Worm (Caenorhabditis elegans) whole organism, L3 larva: ENCODE measurements around the gene dhs-18.

Experiments used
- R02D3.7 ChIP-seq: fragments of 150-350 bp; optimal IDR thresholded peaks from 2 replicates; lab custom pipeline; 2014; ENCODE audit warnings: missing biosample characterization, missing genetic modification characterization
- ZK546.5 ChIP-seq: sonication (generic microtip); optimal IDR thresholded peaks from 2 replicates; lab custom pipeline; 2017; ENCODE audit warnings: missing biosample characterization, missing genetic modification characterization
- ama-1 ChIP-seq: fragments of 150-350 bp; optimal IDR thresholded peaks from 2 replicates; lab custom pipeline; 2018
- ceh-16 ChIP-seq: sonication (generic microtip); optimal IDR thresholded peaks from 2 replicates; lab custom pipeline; 2017; ENCODE audit warnings: missing biosample characterization, missing genetic modification characterization
- ceh-28 ChIP-seq: fragments of 150-350 bp; optimal IDR thresholded peaks from 2 replicates; lab custom pipeline; 2014; ENCODE audit warnings: missing biosample characterization, missing genetic modification reagents, missing genetic modification characterization
- ceh-82 ChIP-seq: fragments of 150-350 bp; optimal IDR thresholded peaks from 2 replicates; lab custom pipeline; 2014; ENCODE audit warnings: missing biosample characterization, missing genetic modification characterization
- ceh-9 ChIP-seq: sonication (generic microtip); optimal IDR thresholded peaks from 2 replicates; lab custom pipeline; 2018; ENCODE audit warnings: missing biosample characterization, missing genetic modification characterization
- elt-1 ChIP-seq: fragments of 150-350 bp; optimal IDR thresholded peaks from 2 replicates; lab custom pipeline; 2014; ENCODE audit warnings: missing biosample characterization, missing genetic modification characterization
- elt-3 ChIP-seq, 3 experiments: fragments of 150-350 bp in 1 of 3; sonication (generic microtip) in 2 of 3; optimal IDR thresholded peaks; 2 replicates in 2 of 3; 4 replicates in 1 of 3; lab custom pipeline; 2014 to 2017; ENCODE audit warnings: missing biosample characterization in 3 of 3, missing genetic modification characterization in 3 of 3
- fkh-10 ChIP-seq: sonication (generic microtip); optimal IDR thresholded peaks from 2 replicates; lab custom pipeline; 2017; ENCODE audit warnings: missing biosample characterization, missing genetic modification reagents, missing genetic modification characterization
- fkh-2 ChIP-seq: fragments of 150-350 bp; optimal IDR thresholded peaks from 2 replicates; lab custom pipeline; 2014; ENCODE audit warnings: missing biosample characterization, missing genetic modification reagents, missing genetic modification characterization
- fos-1 ChIP-seq: fragments of 150-350 bp; optimal IDR thresholded peaks from 2 replicates; lab custom pipeline; 2014; ENCODE audit warnings: missing biosample characterization, missing genetic modification characterization
- hmg-11 ChIP-seq: sonication (generic microtip); optimal IDR thresholded peaks from 2 replicates; lab custom pipeline; 2016; ENCODE audit warnings: missing genetic modification characterization, missing compliant biosample characterization
- lin-15B ChIP-seq: fragments of 150-350 bp; optimal IDR thresholded peaks from 2 replicates; lab custom pipeline; 2014; ENCODE audit warnings: missing biosample characterization, missing genetic modification characterization
- mdl-1 ChIP-seq: fragments of 150-350 bp; optimal IDR thresholded peaks from 2 replicates; lab custom pipeline; 2014; ENCODE audit warnings: missing biosample characterization, missing genetic modification characterization
- nfya-1 ChIP-seq: sonication (generic microtip); optimal IDR thresholded peaks from 2 replicates; lab custom pipeline; 2017; ENCODE audit warnings: missing genetic modification characterization, mild to moderate bottlenecking, missing compliant biosample characterization, antibody characterized with exemption, moderate library complexity; ENCODE audit not compliant: insufficient read depth
- nhr-11 ChIP-seq: fragments of 150-350 bp; optimal IDR thresholded peaks from 2 replicates; lab custom pipeline; 2014; ENCODE audit warnings: missing biosample characterization, missing genetic modification characterization
- nhr-12 ChIP-seq: fragments of 150-350 bp; optimal IDR thresholded peaks from 2 replicates; lab custom pipeline; 2014; ENCODE audit warnings: missing biosample characterization, missing genetic modification characterization
- nhr-23 ChIP-seq: fragments of 150-350 bp; optimal IDR thresholded peaks from 2 replicates; lab custom pipeline; 2014; ENCODE audit warnings: missing biosample characterization, missing genetic modification reagents, missing genetic modification characterization
- nhr-237 ChIP-seq: fragments of 150-350 bp; optimal IDR thresholded peaks from 2 replicates; lab custom pipeline; 2014; ENCODE audit warnings: missing biosample characterization, missing genetic modification characterization
- nhr-25 ChIP-seq: sonication (generic microtip); optimal IDR thresholded peaks from 2 replicates; lab custom pipeline; 2017; ENCODE audit warnings: missing biosample characterization, missing genetic modification characterization
- nhr-28 ChIP-seq: fragments of 150-350 bp; optimal IDR thresholded peaks from 2 replicates; lab custom pipeline; 2014; ENCODE audit warnings: missing biosample characterization, missing genetic modification characterization
- nhr-43 ChIP-seq: sonication (generic microtip); optimal IDR thresholded peaks from 2 replicates; lab custom pipeline; 2016; ENCODE audit warnings: mild to moderate bottlenecking, missing genetic modification characterization, missing compliant biosample characterization; ENCODE audit not compliant: poor library complexity, severe bottlenecking
- nhr-67 ChIP-seq: fragments of 150-350 bp; optimal IDR thresholded peaks from 2 replicates; lab custom pipeline; 2014; ENCODE audit warnings: missing biosample characterization, missing genetic modification characterization
- nhr-76 ChIP-seq: fragments of 150-350 bp; sonication (generic microtip); optimal IDR thresholded peaks from 5 replicates; lab custom pipeline; 2014; ENCODE audit warnings: missing biosample characterization, missing genetic modification characterization
- pha-4 ChIP-seq: fragments of 150-350 bp; optimal IDR thresholded peaks from 2 replicates; lab custom pipeline; 2014; ENCODE audit warnings: missing biosample characterization, missing genetic modification reagents, missing genetic modification characterization
- sea-2 ChIP-seq: fragments of 150-350 bp; sonication (generic microtip); optimal IDR thresholded peaks from 4 replicates; lab custom pipeline; 2014; ENCODE audit warnings: missing biosample characterization, missing genetic modification reagents, missing genetic modification characterization
- skn-1 ChIP-seq: fragments of 150-350 bp; optimal IDR thresholded peaks from 2 replicates; lab custom pipeline; 2014; ENCODE audit warnings: missing biosample characterization, missing genetic modification characterization
- snpc-4 ChIP-seq: fragments of 150-350 bp; optimal IDR thresholded peaks from 2 replicates; lab custom pipeline; 2014; ENCODE audit warnings: missing biosample characterization, missing genetic modification characterization
- tbx-2 ChIP-seq: sonication (generic microtip); optimal IDR thresholded peaks from 2 replicates; lab custom pipeline; 2016; ENCODE audit warnings: mild to moderate bottlenecking, missing genetic modification characterization, missing compliant biosample characterization
- unc-39 ChIP-seq: sonication (generic microtip); optimal IDR thresholded peaks from 4 replicates; lab custom pipeline; 2017; ENCODE audit warnings: missing biosample characterization, missing genetic modification characterization
- zag-1 ChIP-seq: fragments of 150-350 bp; optimal IDR thresholded peaks from 2 replicates; lab custom pipeline; 2014; ENCODE audit warnings: missing biosample characterization, missing genetic modification characterization
- ztf-11 ChIP-seq: fragments of 150-350 bp; optimal IDR thresholded peaks from 2 replicates; lab custom pipeline; 2014; ENCODE audit warnings: missing biosample characterization, missing genetic modification characterization
- ztf-4 ChIP-seq: fragments of 150-350 bp; optimal IDR thresholded peaks from 2 replicates; lab custom pipeline; 2014; ENCODE audit warnings: missing biosample characterization, missing genetic modification characterization

Gene dhs-18

DNA sequence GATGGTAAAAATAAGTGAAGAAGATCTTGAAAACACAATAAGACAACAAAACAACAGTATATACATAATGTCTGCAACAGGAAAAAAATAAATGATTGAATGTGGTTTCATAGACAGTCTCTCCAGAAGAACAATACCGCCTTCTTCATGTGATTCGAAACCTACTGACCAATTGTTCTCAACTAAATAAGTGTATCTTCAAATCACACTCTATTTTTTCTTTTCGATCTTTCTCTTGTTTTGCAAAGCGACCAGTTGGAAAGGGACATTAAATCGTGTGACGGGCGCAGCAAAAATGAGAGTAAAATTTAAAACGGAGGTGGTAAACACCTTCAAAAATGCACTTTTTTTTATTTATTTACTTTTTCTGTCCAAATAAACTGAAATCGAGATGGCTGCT lies 15.3 kb upstream of the dhs-18 start:
- TF ChIP-seq unc-39 (tag; lab: Kevin White, UChicago) (no peak), nhr-28 (tag; lab: Kevin White, UChicago) (no peak), snpc-4 (tag; lab: Kevin White, UChicago) (no peak), nhr-11 (tag; lab: Kevin White, UChicago) (no peak), nhr-23 (tag; lab: Kevin White, UChicago) (peak; percentile 4)

DNA sequence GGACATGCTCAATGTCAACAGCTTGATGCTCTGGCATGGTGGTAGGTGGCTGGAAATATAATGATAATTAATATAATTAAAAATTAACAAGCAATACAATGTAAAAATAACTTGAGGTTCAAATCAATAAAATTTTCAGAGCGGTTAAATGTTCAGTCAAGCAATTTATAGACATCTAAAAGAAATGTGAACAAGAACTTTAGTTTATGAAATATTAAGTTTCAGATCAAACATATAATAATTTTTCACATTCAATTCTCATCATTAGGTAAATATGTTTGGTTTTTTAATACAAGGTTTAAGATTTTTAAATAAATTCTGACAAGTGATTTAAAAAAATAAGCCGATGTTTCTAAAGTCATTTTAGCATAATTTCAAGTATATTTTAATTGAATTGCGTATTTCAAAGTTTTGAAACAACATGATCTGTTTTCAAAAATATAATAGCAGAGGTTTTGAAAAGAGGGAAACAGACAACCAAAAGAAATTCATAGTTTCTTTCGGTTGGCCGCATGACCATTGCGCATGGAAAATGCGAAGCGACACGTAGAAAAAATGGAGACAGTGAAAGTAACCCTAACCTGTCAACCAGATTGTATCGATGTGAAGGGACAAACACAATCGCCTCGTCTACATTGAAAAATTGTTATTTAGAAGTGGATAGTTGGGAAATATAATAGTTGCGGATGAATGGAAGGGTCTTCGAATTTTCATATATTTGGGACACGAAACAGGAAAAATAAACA lies 13.8 kb upstream of the dhs-18 start, which contains the start of gene T04C12.11:
Gene T04C12.11, minus strand, starts transcription at position 51 of the 746 bp plus-strand sequence.
- TF ChIP-seq nhr-23 (tag; lab: Kevin White, UChicago): peak; percentile 60
- TF ChIP-seq nhr-25: peak; percentile 47
- no peak for TF ChIP-seq elt-3 (tag; optimal IDR thresholded peaks at IDR 0.05; lab: Kevin White, UChicago)

DNA sequence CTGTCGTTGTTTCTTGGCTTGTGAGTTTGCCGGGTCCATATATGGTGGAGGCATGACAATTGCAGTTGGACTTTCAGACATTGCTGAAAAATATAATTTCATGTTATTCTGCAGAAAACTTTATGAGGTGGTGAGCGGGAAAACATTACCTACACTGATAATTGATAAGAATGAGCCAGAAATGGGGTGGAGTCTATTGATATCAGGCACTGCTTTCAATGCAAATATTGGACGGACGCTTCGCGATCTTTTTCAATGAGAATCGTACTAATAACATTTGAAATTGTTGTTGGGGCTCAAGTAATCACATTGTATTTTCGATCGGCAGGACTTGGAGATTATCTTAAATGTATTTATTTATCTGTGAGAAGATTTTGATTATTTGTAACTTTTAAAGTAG lies 12.5 kb upstream of the dhs-18 start, which contains the start of gene T04C12.1:
Gene T04C12.1, minus strand, starts transcription at position 90 of the 400 bp plus-strand sequence.
- TF ChIP-seq ama-1 (lab: Kevin White, UChicago): peak; percentile 77
- no peak for TF ChIP-seq nhr-237 (tag; lab: Kevin White, UChicago)
- no peak for TF ChIP-seq nhr-76 (tag; lab: Kevin White, UChicago)
- peak; percentile 24 for TF ChIP-seq nhr-25

DNA sequence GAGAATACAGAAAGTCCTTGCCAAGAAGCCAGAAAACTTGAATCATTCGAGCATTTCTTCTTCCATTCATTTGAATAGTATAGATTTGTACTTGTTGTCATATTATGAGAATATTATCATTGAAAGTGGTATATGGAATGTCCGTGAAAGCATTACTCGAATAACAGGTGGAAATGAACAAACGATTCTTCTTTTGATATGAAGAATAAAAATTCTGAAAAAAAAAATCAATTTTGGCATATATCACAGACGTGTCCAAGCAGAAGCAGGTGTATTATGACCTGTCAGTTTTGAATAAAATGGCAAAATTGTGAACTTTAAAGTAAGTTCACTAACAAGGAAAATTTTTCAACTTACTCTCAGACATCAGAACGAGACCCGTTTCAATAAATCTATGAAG lies 10.4 kb upstream of the dhs-18 start, which contains the start of gene srh-75:
Gene srh-75, minus strand, starts transcription at position 101 of the 400 bp plus-strand sequence.
- TF ChIP-seq elt-1 (tag; lab: Kevin White, UChicago) (no peak), sea-2 (no peak), skn-1 (no peak), pha-4 (no peak), nhr-76 (tag; lab: Kevin White, UChicago) (no peak), nhr-25 (no peak), unc-39 (tag; lab: Kevin White, UChicago) (no peak), ztf-4 (tag; lab: Kevin White, UChicago) (no peak), ceh-28 (no peak), nhr-43 (tag; lab: Kevin White, UChicago) (no peak), elt-3 (tag; optimal IDR thresholded peaks at IDR 0.05; lab: Kevin White, UChicago) (no peak), fos-1 (tag; lab: Kevin White, UChicago) (no peak)

DNA sequence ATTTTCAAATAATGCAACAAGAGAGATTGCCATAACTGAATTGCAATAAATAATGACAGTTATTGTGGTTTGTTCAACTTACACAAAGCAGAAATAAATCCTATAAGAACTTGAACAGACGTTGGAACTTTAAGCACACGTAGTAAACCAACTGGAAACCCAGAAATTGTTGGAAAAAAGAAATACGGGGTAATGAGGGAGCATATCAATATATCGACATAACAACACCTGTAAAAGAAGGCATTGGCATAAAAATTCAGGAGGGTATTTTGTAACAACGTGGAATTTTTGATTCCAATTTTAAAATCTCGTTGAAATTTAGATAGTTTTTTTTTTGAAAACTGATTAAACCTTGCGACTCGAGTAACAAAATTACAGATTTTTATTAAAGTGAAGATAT lies 9.9 kb upstream of the dhs-18 start:
- TF ChIP-seq nhr-67 (tag; lab: Kevin White, UChicago) (no peak), fos-1 (tag; lab: Kevin White, UChicago) (no peak), ceh-82 (no peak), sea-2 (no peak), pha-4 (no peak), ceh-16 (tag; lab: Kevin White, UChicago) (no peak), hmg-11 (tag; lab: Kevin White, UChicago) (no peak), R02D3.7 (no peak), tbx-2 (tag; lab: Kevin White, UChicago) (no peak), fkh-10 (GFP tag; lab: Kevin White, UChicago) (no peak), ZK546.5 (tag; lab: Kevin White, UChicago) (no peak), nhr-23 (tag; lab: Kevin White, UChicago) (no peak)
- TF ChIP-seq, all 47 proteins: peak for 0

DNA sequence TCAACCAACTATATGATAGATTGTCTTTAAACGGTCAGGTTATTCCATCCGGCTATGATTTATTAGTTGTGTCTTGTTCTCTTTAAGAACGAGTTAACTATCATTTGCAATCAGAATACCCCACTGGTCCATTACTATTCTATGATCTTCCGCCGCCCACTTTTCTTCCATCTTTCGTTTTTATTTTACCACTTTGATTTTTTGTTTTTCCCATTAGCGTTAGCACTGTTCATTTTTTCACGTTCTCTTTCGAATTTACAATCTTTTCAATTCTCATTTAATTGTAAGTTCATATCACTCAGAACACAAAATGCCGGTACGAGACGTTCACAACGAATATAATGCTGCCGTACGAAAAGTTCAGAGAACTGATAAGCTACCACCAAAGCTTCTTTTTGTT lies 7.2 kb upstream of the dhs-18 start, which contains the start of gene T04C12.7:
Gene T04C12.7, plus strand, starts transcription at position 301 of the 400 bp plus-strand sequence.
- no peak for TF ChIP-seq nhr-23 (tag; lab: Kevin White, UChicago)
- no peak for TF ChIP-seq elt-1 (tag; lab: Kevin White, UChicago)
- no peak for TF ChIP-seq nfya-1 (tag; lab: Kevin White, UChicago)
- TF ChIP-seq nhr-76 (tag; lab: Kevin White, UChicago): no peak
- no peak for TF ChIP-seq skn-1
- TF ChIP-seq ceh-9 (tag; lab: Kevin White, UChicago): no peak
- no peak for TF ChIP-seq nhr-12 (tag; lab: Kevin White, UChicago)
- no peak for TF ChIP-seq ceh-82
- no peak for TF ChIP-seq fkh-2 (tag; lab: Kevin White, UChicago)
- no peak for TF ChIP-seq lin-15B
- no peak for TF ChIP-seq ama-1 (lab: Kevin White, UChicago)
- TF ChIP-seq mdl-1 (tag; lab: Kevin White, UChicago): no peak
- TF ChIP-seq unc-39 (tag; lab: Kevin White, UChicago): no peak
- no peak for TF ChIP-seq hmg-11 (tag; lab: Kevin White, UChicago)
- no peak for TF ChIP-seq fkh-10 (GFP tag; lab: Kevin White, UChicago)
- no peak for TF ChIP-seq ztf-11 (tag; lab: Kevin White, UChicago)
- no peak for TF ChIP-seq zag-1
- no peak for TF ChIP-seq nhr-43 (tag; lab: Kevin White, UChicago)
- TF ChIP-seq ceh-16 (tag; lab: Kevin White, UChicago): no peak
